Fruit fly (Drosophila melanogaster) whole organism, adult: ENCODE measurements around the gene Vha13.

Source experiments
- CG11617 ChIP-seq: fragments of 200-800 bp; sonication (Bioruptor generic); optimal IDR thresholded peaks from 2 replicates; lab custom pipeline; 2017; ENCODE audit warnings: mild to moderate bottlenecking, missing biosample characterization, missing genetic modification reagents, missing genetic modification characterization
- CG12768 ChIP-seq: fragments of 200-800 bp; sonication (Bioruptor generic); optimal IDR thresholded peaks from 2 replicates; lab custom pipeline; 2017; ENCODE audit warnings: missing biosample characterization, missing genetic modification characterization, mild to moderate bottlenecking, moderate library complexity, missing genetic modification reagents
- CG14711 ChIP-seq: fragments of 200-800 bp; sonication (Bioruptor generic); optimal IDR thresholded peaks from 2 replicates; lab custom pipeline; 2018; ENCODE audit warnings: missing biosample characterization, mild to moderate bottlenecking, missing genetic modification characterization, moderate library complexity
- CG1620 ChIP-seq: fragments of 200-800 bp; sonication (Bioruptor generic); optimal IDR thresholded peaks from 2 replicates; lab custom pipeline; 2016; ENCODE audit warnings: missing biosample characterization, missing genetic modification characterization
- CG33017 ChIP-seq: fragments of 200-800 bp; sonication (Bioruptor generic); optimal IDR thresholded peaks from 2 replicates; lab custom pipeline; 2018; ENCODE audit warnings: missing biosample characterization, mild to moderate bottlenecking, missing genetic modification characterization, moderate library complexity
- CG5204 ChIP-seq: fragments of 200-800 bp; sonication (Bioruptor generic); optimal IDR thresholded peaks from 2 replicates; lab custom pipeline; 2016; ENCODE audit warnings: missing biosample characterization, missing genetic modification characterization
- CG7045 ChIP-seq: fragments of 200-800 bp; sonication (Bioruptor generic); optimal IDR thresholded peaks from 2 replicates; lab custom pipeline; 2017; ENCODE audit warnings: missing biosample characterization, mild to moderate bottlenecking, missing genetic modification characterization
- CG7101 ChIP-seq: fragments of 200-800 bp; sonication (Bioruptor generic); optimal IDR thresholded peaks from 2 replicates; lab custom pipeline; 2018; ENCODE audit warnings: missing biosample characterization, mild to moderate bottlenecking, missing genetic modification characterization, moderate library complexity
- Clk ChIP-seq: fragments of 200-800 bp; sonication (Bioruptor generic); optimal IDR thresholded peaks from 2 replicates; lab custom pipeline; 2017; ENCODE audit warnings: missing biosample characterization, missing genetic modification characterization
- Crg-1 ChIP-seq: fragments of 200-800 bp; sonication (Bioruptor generic); optimal IDR thresholded peaks from 2 replicates; lab custom pipeline; 2016; ENCODE audit warnings: missing biosample characterization, missing genetic modification characterization
- Hr96 ChIP-seq: fragments of 200-800 bp; sonication (Bioruptor generic); optimal IDR thresholded peaks from 2 replicates; lab custom pipeline; 2016; ENCODE audit warnings: missing biosample characterization, missing genetic modification characterization
- Mnt ChIP-seq: fragments of 200-800 bp; sonication (Bioruptor generic); optimal IDR thresholded peaks from 2 replicates; lab custom pipeline; 2016; ENCODE audit warnings: missing biosample characterization, mild to moderate bottlenecking, missing genetic modification characterization
- bab1 ChIP-seq: fragments of 200-800 bp; sonication (Bioruptor generic); optimal IDR thresholded peaks from 3 replicates; lab custom pipeline; 2019; ENCODE audit warnings: missing biosample characterization, mild to moderate bottlenecking, missing genetic modification characterization, moderate library complexity
- cic ChIP-seq: fragments of 200-800 bp; sonication (Bioruptor generic); optimal IDR thresholded peaks from 2 replicates; lab custom pipeline; 2017; ENCODE audit warnings: missing biosample characterization, mild to moderate bottlenecking, missing genetic modification characterization, moderate library complexity
- cnc ChIP-seq, 2 experiments: fragments of >200 bp; optimal IDR thresholded peaks; 2 replicates each; lab custom pipeline; 2017
- kay ChIP-seq: fragments of 200-800 bp; sonication (Bioruptor generic); peaks from one replicate; lab custom pipeline; 2016; ENCODE audit warnings: missing biosample characterization, missing genetic modification characterization, borderline replicate concordance
- ovo ChIP-seq: fragments of 200-800 bp; sonication (Bioruptor generic); optimal IDR thresholded peaks from 2 replicates; lab custom pipeline; 2016; ENCODE audit warnings: missing biosample characterization, missing genetic modification characterization
- pad ChIP-seq: fragments of 200-800 bp; sonication (Bioruptor generic); optimal IDR thresholded peaks from 3 replicates; lab custom pipeline; 2017; ENCODE audit warnings: missing biosample characterization, missing genetic modification characterization, mild to moderate bottlenecking, moderate library complexity, missing genetic modification reagents
- tj ChIP-seq: fragments of 200-800 bp; sonication (Bioruptor generic); optimal IDR thresholded peaks from 3 replicates; lab custom pipeline; 2017; ENCODE audit warnings: missing biosample characterization, mild to moderate bottlenecking, missing genetic modification characterization, moderate library complexity
- toe ChIP-seq: fragments of 200-800 bp; sonication (Bioruptor generic); optimal IDR thresholded peaks from 2 replicates; lab custom pipeline; 2016; ENCODE audit warnings: missing biosample characterization, missing genetic modification characterization

Vha13 gene

DNA sequence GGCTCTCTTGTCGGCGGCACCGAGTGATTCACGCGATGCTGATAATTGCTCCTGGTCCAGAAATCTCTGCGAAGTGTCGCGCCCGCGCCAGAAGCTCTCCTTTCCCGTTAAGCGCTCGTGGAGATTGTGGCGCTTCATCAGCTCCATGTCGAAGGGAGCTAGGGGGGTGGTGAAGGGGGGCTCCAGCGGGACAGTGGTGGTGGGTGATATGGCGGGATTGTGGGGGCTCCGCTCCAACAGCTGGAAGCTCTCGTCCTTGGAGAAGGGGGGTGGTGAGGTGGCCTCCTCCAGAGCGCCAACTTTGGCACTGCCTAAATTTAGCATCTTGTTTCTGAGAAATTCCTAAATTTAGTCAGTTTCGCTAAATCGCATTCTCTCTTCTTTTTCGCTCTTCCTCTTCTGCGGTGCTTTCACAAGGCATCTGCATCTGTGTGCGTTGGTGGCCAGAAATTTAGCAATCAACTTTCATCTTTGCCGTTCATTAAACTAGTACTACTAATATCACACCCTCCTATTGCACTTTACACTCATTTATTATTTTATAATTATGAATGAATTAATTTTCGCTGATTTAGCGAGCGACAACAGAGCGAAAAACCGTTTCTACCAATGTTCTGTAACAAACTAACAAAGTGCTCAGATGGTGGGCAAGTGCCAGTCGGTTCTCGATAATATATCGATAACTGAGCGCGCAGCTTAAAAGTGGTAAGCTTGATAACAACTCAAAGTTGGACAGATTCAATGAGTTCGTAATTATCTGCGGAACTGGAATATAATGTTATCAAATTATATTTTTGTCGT, 1.9 kb downstream of the Vha13 start, which contains the start of gene subdued:
Gene subdued (minus strand): TSS at position 631 of the 801 bp plus-strand sequence.
- TF ChIP-seq ovo (GFP tag; lab: Kevin White, UChicago): no peak
- no peak for TF ChIP-seq Crg-1
- peak; percentile 43 for TF ChIP-seq CG12768 (GFP tag; lab: Kevin White, UChicago)
- peak; percentile 18 for TF ChIP-seq Hr96

DNA sequence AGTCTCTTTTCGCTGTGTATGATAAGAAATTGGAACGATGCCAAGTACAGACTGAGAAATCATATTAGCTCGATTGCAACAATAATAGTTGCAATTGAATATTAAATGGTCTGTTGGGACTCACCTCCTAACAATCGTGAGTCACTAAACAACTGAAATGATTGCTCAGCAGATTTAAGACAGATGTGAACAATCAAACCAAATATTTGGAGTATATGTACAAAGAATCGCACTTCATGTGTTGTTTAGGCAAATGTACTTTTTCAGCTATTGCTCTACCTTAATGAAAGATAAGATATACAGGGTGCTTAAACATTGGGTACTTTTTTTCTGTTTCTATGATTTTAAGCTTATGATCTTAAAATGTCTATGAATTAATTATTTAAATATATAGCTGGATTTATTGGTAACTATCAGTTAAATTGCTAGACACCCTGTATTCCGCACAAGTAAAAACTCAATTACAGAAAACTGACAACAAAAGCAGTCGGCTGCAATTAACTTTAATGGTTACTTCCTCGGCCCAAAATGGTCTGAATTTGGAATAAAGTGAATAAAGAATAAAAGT, 2.6 kb downstream of the Vha13 start:
- TF ChIP-seq CG12768 (GFP tag; lab: Kevin White, UChicago): peak; percentile 90
- TF ChIP-seq CG7101 (tag; lab: Kevin White, UChicago): peak; percentile 95
- TF ChIP-seq Crg-1: peak; percentile 24
- peak; percentile 85 for TF ChIP-seq CG11617 (GFP tag; lab: Kevin White, UChicago)
- TF ChIP-seq kay: no peak
- TF ChIP-seq CG7045 (GFP tag; lab: Kevin White, UChicago): peak; percentile 88
- TF ChIP-seq CG14711 (tag; lab: Kevin White, UChicago): peak; percentile 94
- TF ChIP-seq CG33017 (tag; lab: Kevin White, UChicago): peak; percentile 96
- no peak for TF ChIP-seq ovo (GFP tag; lab: Kevin White, UChicago)
- peak; percentile 37 for TF ChIP-seq cic (GFP tag; lab: Kevin White, UChicago)
- peak; percentile 73 for TF ChIP-seq Clk (GFP tag; lab: Kevin White, UChicago)
- TF ChIP-seq pad (GFP tag; lab: Kevin White, UChicago): peak; percentile 37
- peak; percentile 67 for TF ChIP-seq toe
- peak; percentile 54 for TF ChIP-seq tj
- peak; percentile 76 for TF ChIP-seq CG1620 (GFP tag; lab: Kevin White, UChicago)
- peak; percentile 83 for TF ChIP-seq CG5204 (GFP tag; lab: Kevin White, UChicago)
- peak; percentile 40 for TF ChIP-seq Hr96
- peak; percentile 9 for TF ChIP-seq Mnt
- TF ChIP-seq cnc (optimal IDR thresholded peaks at IDR 0.05; lab: Kevin White, UChicago): no peak
- TF ChIP-seq bab1 (GFP tag; lab: Kevin White, UChicago): peak; percentile 92

DNA sequence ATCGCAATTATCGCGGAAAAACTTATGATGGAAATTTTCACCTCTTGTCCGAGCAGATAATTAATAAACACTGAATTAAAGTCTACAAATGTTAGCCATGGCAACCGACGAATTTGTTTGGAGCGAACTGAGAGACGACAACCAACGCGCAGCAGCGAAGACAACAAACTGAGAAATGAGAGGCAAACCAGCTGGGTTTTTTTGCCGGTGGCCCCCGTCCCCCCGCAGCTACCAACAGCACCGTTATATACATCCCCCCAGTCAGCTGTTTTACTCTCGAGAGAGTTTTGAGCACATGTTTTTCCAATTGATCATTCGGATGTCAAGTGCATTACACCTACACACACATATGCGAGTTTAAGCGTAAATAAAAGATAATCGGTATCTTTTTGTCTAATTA, 3.1 kb downstream of the Vha13 start:
- TF ChIP-seq bab1 (GFP tag; lab: Kevin White, UChicago): peak; percentile 32
- TF ChIP-seq Clk (GFP tag; lab: Kevin White, UChicago): no peak
- TF ChIP-seq CG33017 (tag; lab: Kevin White, UChicago): no peak
- TF ChIP-seq CG7045 (GFP tag; lab: Kevin White, UChicago): no peak
- peak; percentile 9 for TF ChIP-seq toe
- peak; percentile 98 for TF ChIP-seq Mnt
- no peak for TF ChIP-seq cnc (optimal IDR thresholded peaks at IDR 0.05; lab: Kevin White, UChicago)
- no peak for TF ChIP-seq CG1620 (GFP tag; lab: Kevin White, UChicago)
- TF ChIP-seq Hr96: no peak
- TF ChIP-seq CG7101 (tag; lab: Kevin White, UChicago): no peak
- no peak for TF ChIP-seq CG14711 (tag; lab: Kevin White, UChicago)
- TF ChIP-seq CG12768 (GFP tag; lab: Kevin White, UChicago): peak; percentile 9
- TF ChIP-seq tj: no peak
- TF ChIP-seq ovo (GFP tag; lab: Kevin White, UChicago): peak; percentile 100
- no peak for TF ChIP-seq CG11617 (GFP tag; lab: Kevin White, UChicago)
- TF ChIP-seq cic (GFP tag; lab: Kevin White, UChicago): peak; percentile 91
- no peak for TF ChIP-seq Crg-1
- no peak for TF ChIP-seq kay
- TF ChIP-seq CG5204 (GFP tag; lab: Kevin White, UChicago): no peak
- TF ChIP-seq pad (GFP tag; lab: Kevin White, UChicago): peak; percentile 85

dm6 chr3R:19638004-19638403, 6.2 kb downstream of the Vha13 start:
- TF ChIP-seq CG11617 (GFP tag; lab: Kevin White, UChicago) (no peak), tj (no peak), Mnt (no peak), CG12768 (GFP tag; lab: Kevin White, UChicago) (no peak), Crg-1 (no peak), bab1 (GFP tag; lab: Kevin White, UChicago) (no peak), CG1620 (GFP tag; lab: Kevin White, UChicago) (no peak), kay (no peak), CG7045 (GFP tag; lab: Kevin White, UChicago) (no peak)

dm6 chr3R:19634649-19635048, 9.5 kb downstream of the Vha13 start, which contains the start of gene CG34138:
CG34138 (plus strand) TSS chr3R:19634949.
- TF ChIP-seq cic (GFP tag; lab: Kevin White, UChicago): no peak
- no peak for TF ChIP-seq CG12768 (GFP tag; lab: Kevin White, UChicago)
- no peak for TF ChIP-seq CG7045 (GFP tag; lab: Kevin White, UChicago)
- no peak for TF ChIP-seq bab1 (GFP tag; lab: Kevin White, UChicago)
- TF ChIP-seq CG33017 (tag; lab: Kevin White, UChicago): no peak
- TF ChIP-seq toe: no peak
- TF ChIP-seq CG14711 (tag; lab: Kevin White, UChicago): no peak
- TF ChIP-seq CG7101 (tag; lab: Kevin White, UChicago): no peak
- no peak for TF ChIP-seq pad (GFP tag; lab: Kevin White, UChicago)
- TF ChIP-seq kay: no peak
- no peak for TF ChIP-seq CG5204 (GFP tag; lab: Kevin White, UChicago)
- TF ChIP-seq cnc (optimal IDR thresholded peaks at IDR 0.05; lab: Kevin White, UChicago): no peak

DNA sequence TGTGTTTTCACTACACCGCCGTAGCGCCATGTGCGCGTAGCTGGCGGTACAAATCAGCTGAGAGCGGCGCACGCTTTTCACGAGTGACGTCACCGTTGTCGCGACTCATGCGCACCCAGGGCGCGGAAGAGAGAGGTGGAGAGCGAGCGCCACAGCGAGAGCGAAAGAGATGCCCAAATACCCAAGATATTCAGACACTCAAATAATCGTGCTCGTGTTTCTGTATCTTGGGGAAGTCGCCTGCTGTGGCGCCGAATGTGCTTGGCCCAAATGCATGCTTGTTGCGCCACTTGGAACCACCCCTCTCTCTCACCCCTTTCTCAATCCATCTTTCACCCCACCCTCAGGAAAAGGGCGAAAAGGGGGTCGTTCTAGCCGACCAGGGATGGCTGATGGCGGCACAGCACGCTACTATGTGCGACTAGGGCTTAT, 11.5 kb downstream of the Vha13 start, which contains the start of gene CG6231:
Gene CG6231 (minus strand): TSS at position 34 of the 432 bp plus-strand sequence.
- no peak for TF ChIP-seq bab1 (GFP tag; lab: Kevin White, UChicago)
- TF ChIP-seq Mnt: peak; percentile 76
- no peak for TF ChIP-seq Hr96
- no peak for TF ChIP-seq Crg-1
